Fruit fly (Drosophila melanogaster) whole organism, embryonic: ENCODE data around the gene CG6345.

ENCODE experiments used
- ATbp ChIP-seq: fragments of 200-800 bp; sonication (Bioruptor generic); optimal IDR thresholded peaks from 2 replicates; lab custom pipeline; 2017; ENCODE audit warnings: missing biosample characterization, mild to moderate bottlenecking, missing genetic modification characterization, missing genetic modification reagents
- Aef1 ChIP-seq: fragments of 200-800 bp; sonication (Bioruptor generic); IDR thresholded peaks from 3 replicates; pipeline ENCODE4 v1.3.6; 2022; ENCODE audit warnings: missing biosample characterization, missing genetic modification characterization
- Atf3 ChIP-seq: fragments of 200-800 bp; sonication (Bioruptor generic); optimal IDR thresholded peaks from 3 replicates; lab custom pipeline; 2016; ENCODE audit warnings: missing biosample characterization, missing genetic modification characterization
- Awh ChIP-seq: fragments of 200-800 bp; sonication (Bioruptor generic); IDR thresholded peaks from 2 replicates; pipeline ENCODE4, ENCODE4 v1.3.6; 2022; ENCODE audit warnings: missing biosample characterization, missing genetic modification characterization
- CG10267 ChIP-seq: fragments of 200-800 bp; sonication (Bioruptor generic); optimal IDR thresholded peaks from 2 replicates; lab custom pipeline; 2018; ENCODE audit warnings: missing biosample characterization, mild to moderate bottlenecking, missing genetic modification characterization, moderate library complexity
- CG11093 ChIP-seq: fragments of 200-800 bp; sonication (Bioruptor generic); IDR thresholded peaks from 3 replicates; pipeline ENCODE4 v1.3.6; 2022; ENCODE audit warnings: missing biosample characterization, missing genetic modification characterization
- CG11398 ChIP-seq: fragments of 200-800 bp; sonication (Bioruptor generic); optimal IDR thresholded peaks from 2 replicates; lab custom pipeline; 2016; ENCODE audit warnings: missing biosample characterization, missing genetic modification characterization
- CG13424 ChIP-seq: fragments of 200-800 bp; sonication (Bioruptor generic); optimal IDR thresholded peaks from 2 replicates; lab custom pipeline; 2019; ENCODE audit warnings: missing biosample characterization, mild to moderate bottlenecking, missing genetic modification characterization, moderate library complexity
- CG14667 ChIP-seq: fragments of 200-800 bp; sonication (Bioruptor generic); IDR thresholded peaks from 2 replicates; pipeline ENCODE4 v1.3.6; 2022; ENCODE audit warnings: missing biosample characterization, missing genetic modification characterization
- CG14710 ChIP-seq: fragments of 200-800 bp; sonication (Bioruptor generic); optimal IDR thresholded peaks from 3 replicates; lab custom pipeline; 2019; ENCODE audit warnings: missing biosample characterization, mild to moderate bottlenecking, missing genetic modification characterization, moderate library complexity
- CG15514 ChIP-seq: fragments of 200-800 bp; sonication (Bioruptor generic); optimal IDR thresholded peaks from 3 replicates; lab custom pipeline; 2017; ENCODE audit warnings: missing biosample characterization, missing genetic modification characterization, mild to moderate bottlenecking, moderate library complexity, missing genetic modification reagents
- CG16813 ChIP-seq: fragments of 200-800 bp; sonication (Bioruptor generic); IDR thresholded peaks from 3 replicates; pipeline ENCODE4 v1.3.6; 2022; ENCODE audit warnings: missing biosample characterization, missing genetic modification characterization; ENCODE audit not compliant: partially characterized antibody
- CG16815 ChIP-seq: fragments of 200-800 bp; sonication (Bioruptor generic); optimal IDR thresholded peaks from 3 replicates; lab custom pipeline; 2017; ENCODE audit warnings: missing biosample characterization, mild to moderate bottlenecking, missing genetic modification characterization
- CG17359 ChIP-seq: fragments of 200-800 bp; sonication (Bioruptor generic); optimal IDR thresholded peaks from 3 replicates; lab custom pipeline; 2018; ENCODE audit warnings: missing biosample characterization, mild to moderate bottlenecking, missing genetic modification characterization, moderate library complexity
- CG34422 ChIP-seq: fragments of 200-800 bp; sonication (Bioruptor generic); IDR thresholded peaks from 3 replicates; pipeline ENCODE4 v1.3.6; 2022; ENCODE audit warnings: missing biosample characterization, missing genetic modification characterization
- CG3726 ChIP-seq: fragments of 200-800 bp; sonication (Bioruptor generic); IDR thresholded peaks from 3 replicates; pipeline ENCODE4, ENCODE4 v1.3.6; 2022; ENCODE audit warnings: missing biosample characterization, missing genetic modification characterization
- CG3838 ChIP-seq: fragments of 200-800 bp; sonication (Bioruptor generic); optimal IDR thresholded peaks from 3 replicates; lab custom pipeline; 2016; ENCODE audit warnings: missing biosample characterization, missing genetic modification characterization
- CG42726 ChIP-seq: fragments of 200-800 bp; sonication (Bioruptor generic); IDR thresholded peaks from 2 replicates; pipeline ENCODE4 v1.3.6; 2022; ENCODE audit warnings: missing biosample characterization, missing genetic modification characterization; ENCODE audit not compliant: partially characterized antibody
- CG4854 ChIP-seq: fragments of 200-800 bp; sonication (Bioruptor generic); optimal IDR thresholded peaks from 2 replicates; lab custom pipeline; 2016; ENCODE audit warnings: missing biosample characterization, missing genetic modification characterization, inconsistent platforms
- CG6175 ChIP-seq: fragments of 200-800 bp; sonication (Bioruptor generic); IDR thresholded peaks from 3 replicates; pipeline ENCODE4 v1.3.6; 2022; ENCODE audit warnings: missing biosample characterization, missing genetic modification characterization
- CG6683 ChIP-seq: fragments of 200-800 bp; sonication (Bioruptor generic); optimal IDR thresholded peaks from 2 replicates; lab custom pipeline; 2017; ENCODE audit warnings: missing biosample characterization, mild to moderate bottlenecking, missing genetic modification characterization, missing genetic modification reagents
- CG6689 ChIP-seq: fragments of 200-800 bp; sonication (Bioruptor generic); IDR thresholded peaks from 2 replicates; pipeline ENCODE4 v1.3.6; 2022; ENCODE audit warnings: missing biosample characterization, missing genetic modification characterization
- CG7556 ChIP-seq: fragments of 200-800 bp; sonication (Bioruptor generic); optimal IDR thresholded peaks from 2 replicates; lab custom pipeline; 2017; ENCODE audit warnings: missing biosample characterization, mild to moderate bottlenecking, missing genetic modification characterization
- CG7987 ChIP-seq: fragments of 200-800 bp; sonication (Bioruptor generic); optimal IDR thresholded peaks from 2 replicates; lab custom pipeline; 2018; ENCODE audit warnings: missing biosample characterization, mild to moderate bottlenecking, missing genetic modification characterization, moderate library complexity
- CG8281 ChIP-seq: fragments of 200-800 bp; sonication (Bioruptor generic); optimal IDR thresholded peaks from 2 replicates; lab custom pipeline; 2018; ENCODE audit warnings: missing biosample characterization, mild to moderate bottlenecking, missing genetic modification characterization, moderate library complexity
- CG8388 ChIP-seq: fragments of 200-800 bp; sonication (Bioruptor generic); optimal IDR thresholded peaks from 2 replicates; lab custom pipeline; 2019; ENCODE audit warnings: missing biosample characterization, mild to moderate bottlenecking, missing genetic modification characterization, moderate library complexity
- CG8478 ChIP-seq: fragments of >200 bp; optimal IDR thresholded peaks from 2 replicates; lab custom pipeline; 2018
- Camta ChIP-seq: fragments of 200-800 bp; sonication (Bioruptor generic); optimal IDR thresholded peaks from 2 replicates; lab custom pipeline; 2016; ENCODE audit warnings: missing biosample characterization, missing genetic modification characterization
- Fer1 ChIP-seq: fragments of 200-800 bp; sonication (Bioruptor generic); optimal IDR thresholded peaks from 2 replicates; lab custom pipeline; 2017; ENCODE audit warnings: missing biosample characterization, mild to moderate bottlenecking, missing genetic modification characterization
- Gsc ChIP-seq: fragments of 200-800 bp; sonication (Bioruptor generic); IDR thresholded peaks from 2 replicates; pipeline ENCODE4 v1.3.6; 2022; ENCODE audit warnings: missing biosample characterization, missing genetic modification characterization
- Max ChIP-seq: fragments of 200-800 bp; sonication (Bioruptor generic); optimal IDR thresholded peaks from 2 replicates; lab custom pipeline; 2016; ENCODE audit warnings: missing biosample characterization, mild to moderate bottlenecking, missing genetic modification characterization
- NK7.1 ChIP-seq: fragments of 200-800 bp; sonication (Bioruptor generic); optimal IDR thresholded peaks from 3 replicates; lab custom pipeline; 2016; ENCODE audit warnings: missing biosample characterization, missing genetic modification characterization
- Poxn ChIP-seq: fragments of 200-800 bp; sonication (Bioruptor generic); IDR thresholded peaks from 2 replicates; pipeline ENCODE4 v1.3.6; 2022; ENCODE audit warnings: missing biosample characterization, missing genetic modification characterization
- Scr ChIP-seq: fragments of 200-800 bp; sonication (Bioruptor generic); IDR thresholded peaks from 2 replicates; pipeline ENCODE4 v1.3.6; 2022; ENCODE audit warnings: missing biosample characterization, missing genetic modification characterization; ENCODE audit not compliant: partially characterized antibody
- Stat92E ChIP-seq, 3 experiments: fragments of >200 bp in 2 of 3; fragments of 200-800 bp in 1 of 3; sonication (Bioruptor generic) in 1 of 3; optimal IDR thresholded peaks; 2 replicates each; lab custom pipeline; 2017 to 2019; ENCODE audit warnings: missing biosample characterization in 3 of 3, missing genetic modification characterization in 3 of 3, mild to moderate bottlenecking in 1 of 3, moderate library complexity in 1 of 3
- Xrp1 ChIP-seq: fragments of 200-800 bp; sonication (Bioruptor generic); IDR thresholded peaks from 2 replicates; pipeline ENCODE4 v1.3.6; 2022; ENCODE audit warnings: missing biosample characterization, missing genetic modification characterization
- crol ChIP-seq: fragments of 200-800 bp; sonication (Bioruptor generic); IDR thresholded peaks from 2 replicates; pipeline ENCODE4 v1.3.6; 2022; ENCODE audit warnings: missing biosample characterization, missing genetic modification characterization
- dimm ChIP-seq: fragments of 200-800 bp; sonication (Bioruptor generic); IDR thresholded peaks from 2 replicates; pipeline ENCODE4 v1.3.6; 2022; ENCODE audit warnings: missing biosample characterization, missing genetic modification characterization
- disco-r ChIP-seq: fragments of 200-800 bp; sonication (Bioruptor generic); optimal IDR thresholded peaks from 2 replicates; lab custom pipeline; 2016; ENCODE audit warnings: missing biosample characterization, missing genetic modification characterization
- dpn ChIP-seq, 2 experiments: fragments of 200-800 bp; sonication (Bioruptor generic); optimal IDR thresholded peaks; 3 replicates each; lab custom pipeline; 2016; ENCODE audit warnings: missing biosample characterization in 2 of 2, missing genetic modification characterization in 2 of 2
- fd96Cb ChIP-seq: fragments of 200-800 bp; sonication (Bioruptor generic); optimal IDR thresholded peaks from 2 replicates; lab custom pipeline; 2018; ENCODE audit warnings: missing biosample characterization, mild to moderate bottlenecking, missing genetic modification characterization, moderate library complexity
- grau ChIP-seq: fragments of 200-800 bp; optimal IDR thresholded peaks from 3 replicates; lab custom pipeline; 2019; ENCODE audit warnings: missing biosample characterization, mild to moderate bottlenecking, missing genetic modification characterization, moderate library complexity
- knrl ChIP-seq: fragments of 200-800 bp; sonication (Bioruptor generic); IDR thresholded peaks from 3 replicates; pipeline ENCODE4 v1.3.6; 2022; ENCODE audit warnings: missing biosample characterization, missing genetic modification characterization; ENCODE audit not compliant: partially characterized antibody
- lola ChIP-seq, 3 experiments: fragments of >200 bp in 2 of 3; fragments of 200-800 bp in 1 of 3; sonication (Bioruptor generic) in 1 of 3; optimal IDR thresholded peaks; 2 replicates each; lab custom pipeline; 2017 to 2019; ENCODE audit warnings: missing biosample characterization in 3 of 3, missing genetic modification characterization in 3 of 3, mild to moderate bottlenecking in 1 of 3, moderate library complexity in 1 of 3
- mam ChIP-seq: fragments of 200-800 bp; sonication (Bioruptor generic); optimal IDR thresholded peaks from 3 replicates; lab custom pipeline; 2016; ENCODE audit warnings: missing biosample characterization, missing genetic modification characterization
- tin ChIP-seq: fragments of 200-800 bp; sonication (Bioruptor generic); optimal IDR thresholded peaks from 3 replicates; lab custom pipeline; 2016; ENCODE audit warnings: missing biosample characterization, missing genetic modification characterization
- toy ChIP-seq: fragments of 200-800 bp; sonication (Bioruptor generic); IDR thresholded peaks from 2 replicates; pipeline ENCODE4 v1.3.6; 2022; ENCODE audit warnings: missing biosample characterization, missing genetic modification characterization
- unc-4 ChIP-seq: fragments of 200-800 bp; sonication (Bioruptor generic); IDR thresholded peaks from 2 replicates; pipeline ENCODE4 v1.3.6; 2022; ENCODE audit warnings: missing biosample characterization, missing genetic modification characterization; ENCODE audit not compliant: partially characterized antibody
- wek ChIP-seq: fragments of 200-800 bp; sonication (Bioruptor generic); optimal IDR thresholded peaks from 3 replicates; lab custom pipeline; 2018; ENCODE audit warnings: missing biosample characterization, mild to moderate bottlenecking, missing genetic modification characterization, moderate library complexity

Gene CG6345

dm6 chr3R:10388128-10389026, 27.5 kb downstream of the CG6345 start, which contains the start of gene cwo:
Gene cwo, plus strand, starts transcription at chr3R:10388258.
- no peak for TF ChIP-seq CG4854 (GFP tag; lab: Kevin White, UChicago)
- no peak for TF ChIP-seq Xrp1 (GFP tag; lab: Robert Waterston, UW)
- TF ChIP-seq CG6689 (GFP tag; lab: Robert Waterston, UW): no peak
- no peak for TF ChIP-seq CG6683 (GFP tag; lab: Kevin White, UChicago)
- no peak for TF ChIP-seq CG8388
- TF ChIP-seq CG7987 (GFP tag; lab: Kevin White, UChicago): peak; percentile 80
- TF ChIP-seq CG3838 (GFP tag; lab: Kevin White, UChicago): no peak
- TF ChIP-seq wek (GFP tag; lab: Kevin White, UChicago): peak; percentile 56
- no peak for TF ChIP-seq Poxn
- TF ChIP-seq fd96Cb (tag; lab: Kevin White, UChicago): no peak
- peak; percentile 29 for TF ChIP-seq CG11398 (GFP tag; lab: Kevin White, UChicago)
- TF ChIP-seq Gsc (GFP tag; lab: Robert Waterston, UW): no peak
- TF ChIP-seq Scr (GFP tag; lab: Robert Waterston, UW): no peak
- no peak for TF ChIP-seq CG11093 (GFP tag; lab: Robert Waterston, UW)
- no peak for TF ChIP-seq crol
- TF ChIP-seq CG16815 (GFP tag; lab: Kevin White, UChicago): no peak
- no peak for TF ChIP-seq toy (GFP tag; lab: Robert Waterston, UW)
- TF ChIP-seq dpn (GFP tag; optimal IDR thresholded peaks at IDR 0.05; lab: Kevin White, UChicago): no peak
- peak in 1 of 3 experiments; percentile 44 for TF ChIP-seq Stat92E (GFP tag; optimal IDR thresholded peaks at IDR 0.05; lab: Kevin White, UChicago)
- TF ChIP-seq CG15514 (GFP tag; lab: Kevin White, UChicago): peak; percentile 25
- TF ChIP-seq Fer1: peak; percentile 55
- TF ChIP-seq CG42726 (GFP tag; lab: Robert Waterston, UW): no peak
- TF ChIP-seq CG34422: no peak
- no peak for TF ChIP-seq NK7.1
- no peak for TF ChIP-seq disco-r
- TF ChIP-seq Atf3 (GFP tag; lab: Kevin White, UChicago): no peak
- no peak for TF ChIP-seq dimm (GFP tag; lab: Robert Waterston, UW)
- TF ChIP-seq CG16813 (GFP tag; lab: Robert Waterston, UW): no peak
- TF ChIP-seq CG13424: peak; percentile 19
- no peak for TF ChIP-seq Max (GFP tag; lab: Kevin White, UChicago)
- peak; percentile 77 for TF ChIP-seq ATbp (GFP tag; lab: Kevin White, UChicago)
- no peak for TF ChIP-seq knrl (GFP tag; lab: Robert Waterston, UW)
- peak; percentile 9 for TF ChIP-seq CG14710 (tag; lab: Kevin White, UChicago)
- TF ChIP-seq CG3726 (GFP tag; lab: Robert Waterston, UW): no peak
- TF ChIP-seq CG10267 (tag; lab: Kevin White, UChicago): no peak
- no peak for TF ChIP-seq CG8281 (tag; lab: Kevin White, UChicago)
- TF ChIP-seq lola (GFP tag; optimal IDR thresholded peaks at IDR 0.05; lab: Kevin White, UChicago): peak in 1 of 3 experiments; percentile 13
- TF ChIP-seq Awh (GFP tag; lab: Robert Waterston, UW): no peak
- TF ChIP-seq CG17359 (tag; lab: Kevin White, UChicago): peak; percentile 12
- peak; percentile 3 for TF ChIP-seq grau (tag; lab: Kevin White, UChicago)
- no peak for TF ChIP-seq Aef1 (GFP tag; lab: Robert Waterston, UW)
- TF ChIP-seq mam (GFP tag; lab: Kevin White, UChicago): no peak
- TF ChIP-seq unc-4 (GFP tag; lab: Robert Waterston, UW): no peak
- no peak for TF ChIP-seq tin (GFP tag; lab: Kevin White, UChicago)
- no peak for TF ChIP-seq CG6175 (GFP tag; lab: Robert Waterston, UW)
- TF ChIP-seq CG8478: no peak
- no peak for TF ChIP-seq CG14667 (GFP tag; lab: Robert Waterston, UW)
- TF ChIP-seq CG7556 (GFP tag; lab: Kevin White, UChicago): no peak
- TF ChIP-seq Camta: no peak
